Fruit fly (Drosophila melanogaster) whole organism, embryonic: ENCODE data around the gene CG13038.
A peak's percentile ranks its signal among the peaks of the same experiment; 100 is the strongest.

ENCODE experiments used
- BtbVII ChIP-seq: fragments of 200-800 bp; sonication (Bioruptor generic); optimal IDR thresholded peaks from 3 replicates; lab custom pipeline; 2017; ENCODE audit warnings: missing biosample characterization, mild to moderate bottlenecking, missing genetic modification characterization
- CG10979 ChIP-seq: fragments of 200-800 bp; sonication (Bioruptor generic); optimal IDR thresholded peaks from 2 replicates; lab custom pipeline; 2018; ENCODE audit warnings: missing biosample characterization, mild to moderate bottlenecking, missing genetic modification characterization, moderate library complexity
- CG14014 ChIP-seq: fragments of 200-800 bp; sonication (Bioruptor generic); IDR thresholded peaks from 2 replicates; pipeline ENCODE4 v1.3.6; 2022; ENCODE audit warnings: missing biosample characterization, missing genetic modification characterization
- CG14965 ChIP-seq: fragments of 200-800 bp; sonication (Bioruptor generic); optimal IDR thresholded peaks from 2 replicates; lab custom pipeline; 2016; ENCODE audit warnings: missing biosample characterization, missing genetic modification characterization, borderline replicate concordance
- CG15073 ChIP-seq: fragments of 200-800 bp; sonication (Bioruptor generic); optimal IDR thresholded peaks from 2 replicates; lab custom pipeline; 2016; ENCODE audit warnings: missing biosample characterization, missing genetic modification characterization
- CG15269 ChIP-seq: fragments of 200-800 bp; sonication (Bioruptor generic); optimal IDR thresholded peaks from 2 replicates; lab custom pipeline; 2018; ENCODE audit warnings: missing biosample characterization, mild to moderate bottlenecking, missing genetic modification characterization, moderate library complexity
- CG15601 ChIP-seq: fragments of 200-800 bp; sonication (Bioruptor generic); optimal IDR thresholded peaks from 3 replicates; lab custom pipeline; 2019; ENCODE audit warnings: missing biosample characterization, mild to moderate bottlenecking, missing genetic modification characterization, moderate library complexity
- CG17328 ChIP-seq: fragments of 200-800 bp; sonication (Bioruptor generic); IDR thresholded peaks from 2 replicates; pipeline ENCODE4 v1.3.6; 2022; ENCODE audit warnings: missing biosample characterization, missing genetic modification characterization
- CG17361 ChIP-seq: fragments of 200-800 bp; sonication (Bioruptor generic); IDR thresholded peaks from 3 replicates; pipeline ENCODE4 v1.3.6; 2022; ENCODE audit warnings: missing biosample characterization, missing genetic modification characterization
- CG18476 ChIP-seq: fragments of 200-800 bp; sonication (Bioruptor generic); optimal IDR thresholded peaks from 2 replicates; lab custom pipeline; 2016; ENCODE audit warnings: missing biosample characterization, mild to moderate bottlenecking, missing genetic modification characterization
- CG2889 ChIP-seq: fragments of 200-800 bp; sonication (Bioruptor generic); IDR thresholded peaks from 3 replicates; pipeline ENCODE4 v1.3.6; 2022; ENCODE audit warnings: missing biosample characterization, missing genetic modification characterization
- CG32532 ChIP-seq: fragments of 200-800 bp; sonication (Bioruptor generic); IDR thresholded peaks from 2 replicates; pipeline ENCODE4 v1.3.6; 2022; ENCODE audit warnings: missing biosample characterization, missing genetic modification characterization
- CG3281 ChIP-seq: fragments of 200-800 bp; sonication (Bioruptor generic); optimal IDR thresholded peaks from 3 replicates; lab custom pipeline; 2017; ENCODE audit warnings: missing biosample characterization, mild to moderate bottlenecking, missing genetic modification characterization
- CG3838 ChIP-seq: fragments of 200-800 bp; sonication (Bioruptor generic); optimal IDR thresholded peaks from 3 replicates; lab custom pipeline; 2016; ENCODE audit warnings: missing biosample characterization, missing genetic modification characterization
- CG43689 ChIP-seq: fragments of 200-800 bp; sonication (Bioruptor generic); IDR thresholded peaks from 2 replicates; pipeline ENCODE4 v1.3.6; 2022; ENCODE audit warnings: missing biosample characterization, missing genetic modification characterization
- CG5953 ChIP-seq: fragments of 200-800 bp; sonication (Bioruptor generic); IDR thresholded peaks from 2 replicates; pipeline ENCODE4 v1.3.6; 2022; ENCODE audit warnings: missing biosample characterization, missing genetic modification characterization
- CG6854 ChIP-seq: fragments of 200-800 bp; sonication (Bioruptor generic); optimal IDR thresholded peaks from 3 replicates; lab custom pipeline; 2017; ENCODE audit warnings: missing biosample characterization, mild to moderate bottlenecking, missing genetic modification characterization
- CG7271 ChIP-seq: fragments of 200-800 bp; sonication (Bioruptor generic); optimal IDR thresholded peaks from 2 replicates; lab custom pipeline; 2018; ENCODE audit warnings: missing biosample characterization, mild to moderate bottlenecking, missing genetic modification characterization, moderate library complexity
- CG7928 ChIP-seq: fragments of 200-800 bp; sonication (Bioruptor generic); optimal IDR thresholded peaks from 2 replicates; lab custom pipeline; 2017; ENCODE audit warnings: missing biosample characterization, mild to moderate bottlenecking, missing genetic modification characterization
- CG8765 ChIP-seq: fragments of 200-800 bp; sonication (Bioruptor generic); IDR thresholded peaks from 2 replicates; pipeline ENCODE4 v1.3.6; 2022; ENCODE audit warnings: missing biosample characterization, missing genetic modification characterization
- CG9817 ChIP-seq: fragments of 200-800 bp; sonication (Bioruptor generic); optimal IDR thresholded peaks from 2 replicates; lab custom pipeline; 2018; ENCODE audit warnings: missing biosample characterization, mild to moderate bottlenecking, missing genetic modification characterization, moderate library complexity
- Dbx ChIP-seq: fragments of 200-800 bp; sonication (Bioruptor generic); IDR thresholded peaks from 3 replicates; pipeline ENCODE4 v1.3.6; 2022; ENCODE audit warnings: missing biosample characterization, missing genetic modification characterization
- Drgx ChIP-seq: fragments of 200-800 bp; sonication (Bioruptor generic); IDR thresholded peaks from 2 replicates; pipeline ENCODE4 v1.3.6; 2022; ENCODE audit warnings: missing biosample characterization, missing genetic modification characterization
- H2.0 ChIP-seq: fragments of 200-800 bp; sonication (Bioruptor generic); IDR thresholded peaks from 2 replicates; pipeline ENCODE4 v1.3.6; 2022; ENCODE audit warnings: missing biosample characterization, missing genetic modification characterization
- Hey ChIP-seq: fragments of 200-800 bp; sonication (Bioruptor generic); optimal IDR thresholded peaks from 3 replicates; lab custom pipeline; 2018; ENCODE audit warnings: missing biosample characterization, mild to moderate bottlenecking, missing genetic modification characterization
- Lhr ChIP-seq: fragments of 200-800 bp; sonication (Bioruptor generic); optimal IDR thresholded peaks from 3 replicates; lab custom pipeline; 2017; ENCODE audit warnings: mild to moderate bottlenecking, missing biosample characterization, missing genetic modification reagents, missing genetic modification characterization
- Myb ChIP-seq: fragments of 200-800 bp; sonication (Bioruptor generic); optimal IDR thresholded peaks from 2 replicates; lab custom pipeline; 2016; ENCODE audit warnings: missing biosample characterization, missing genetic modification characterization
- TFAM ChIP-seq: fragments of 200-800 bp; sonication (Bioruptor generic); optimal IDR thresholded peaks from 2 replicates; lab custom pipeline; 2017; ENCODE audit warnings: missing biosample characterization, missing genetic modification characterization, inconsistent platforms
- Tbp ChIP-seq: fragments of >200 bp; optimal IDR thresholded peaks from 2 replicates; lab custom pipeline; 2018; ENCODE audit warnings: missing biosample characterization, missing genetic modification characterization
- dmrt11E ChIP-seq: fragments of 200-800 bp; sonication (Bioruptor generic); optimal IDR thresholded peaks from 3 replicates; lab custom pipeline; 2018; ENCODE audit warnings: missing biosample characterization, mild to moderate bottlenecking, missing genetic modification characterization, moderate library complexity
- en ChIP-seq: fragments of 200-800 bp; sonication (Bioruptor generic); optimal IDR thresholded peaks from 2 replicates; lab custom pipeline; 2016; ENCODE audit warnings: missing biosample characterization, missing genetic modification characterization
- fd96Cb ChIP-seq: fragments of 200-800 bp; sonication (Bioruptor generic); optimal IDR thresholded peaks from 2 replicates; lab custom pipeline; 2018; ENCODE audit warnings: missing biosample characterization, mild to moderate bottlenecking, missing genetic modification characterization, moderate library complexity
- gce ChIP-seq: fragments of 200-800 bp; sonication (Bioruptor generic); IDR thresholded peaks from 3 replicates; pipeline ENCODE4 v1.3.6; 2022; ENCODE audit warnings: missing biosample characterization, missing genetic modification characterization
- ham ChIP-seq: fragments of 200-800 bp; sonication (Bioruptor generic); IDR thresholded peaks from 2 replicates; pipeline ENCODE4 v1.3.6; 2022; ENCODE audit warnings: missing biosample characterization, missing genetic modification characterization
- ind ChIP-seq: fragments of 200-800 bp; sonication (Bioruptor generic); optimal IDR thresholded peaks from 3 replicates; lab custom pipeline; 2016; ENCODE audit warnings: missing biosample characterization, missing genetic modification characterization
- insv ChIP-seq, 2 experiments: fragments of 200-800 bp; sonication (Bioruptor generic); optimal IDR thresholded peaks; 3 replicates each; lab custom pipeline; 2016 to 2018; ENCODE audit warnings: missing biosample characterization in 2 of 2, missing genetic modification characterization in 2 of 2
- oc ChIP-seq: fragments of 200-800 bp; sonication (Bioruptor generic); optimal IDR thresholded peaks from 2 replicates; lab custom pipeline; 2018; ENCODE audit warnings: missing biosample characterization, mild to moderate bottlenecking, missing genetic modification characterization, moderate library complexity
- org-1 ChIP-seq: fragments of 200-800 bp; sonication (Bioruptor generic); optimal IDR thresholded peaks from 2 replicates; lab custom pipeline; 2017; ENCODE audit warnings: missing biosample characterization, missing genetic modification characterization
- pb ChIP-seq: fragments of 200-800 bp; sonication (Bioruptor generic); optimal IDR thresholded peaks from 3 replicates; lab custom pipeline; 2016; ENCODE audit warnings: missing biosample characterization, missing genetic modification characterization
- pros ChIP-seq: fragments of 200-800 bp; sonication (Bioruptor generic); optimal IDR thresholded peaks from 3 replicates; lab custom pipeline; 2019; ENCODE audit warnings: missing biosample characterization, mild to moderate bottlenecking, missing genetic modification characterization, moderate library complexity
- ranshi ChIP-seq: fragments of 200-800 bp; sonication (Bioruptor generic); IDR thresholded peaks from 2 replicates; pipeline ENCODE4 v1.3.6; 2022; ENCODE audit warnings: missing biosample characterization, missing genetic modification characterization
- row ChIP-seq: fragments of 200-800 bp; sonication (Bioruptor generic); IDR thresholded peaks from 3 replicates; pipeline ENCODE4 v1.3.6; 2022; ENCODE audit warnings: missing biosample characterization, missing genetic modification characterization
- salm ChIP-seq: fragments of 200-800 bp; sonication (Bioruptor generic); optimal IDR thresholded peaks from 2 replicates; lab custom pipeline; 2018; ENCODE audit warnings: missing biosample characterization, mild to moderate bottlenecking, missing genetic modification characterization
- sima ChIP-seq: fragments of 200-800 bp; sonication (Bioruptor generic); optimal IDR thresholded peaks from 2 replicates; lab custom pipeline; 2016; ENCODE audit warnings: missing biosample characterization, missing genetic modification characterization
- slou ChIP-seq: fragments of 200-800 bp; sonication (Bioruptor generic); optimal IDR thresholded peaks from 3 replicates; lab custom pipeline; 2016; ENCODE audit warnings: missing biosample characterization, missing genetic modification characterization
- so ChIP-seq: fragments of 200-800 bp; sonication (Bioruptor generic); IDR thresholded peaks from 3 replicates; pipeline ENCODE4 v1.3.6; 2022; ENCODE audit warnings: missing biosample characterization, missing genetic modification characterization
- tap ChIP-seq: fragments of 200-800 bp; optimal IDR thresholded peaks from 3 replicates; lab custom pipeline; 2019; ENCODE audit warnings: missing biosample characterization, mild to moderate bottlenecking, missing genetic modification characterization, moderate library complexity
- tin ChIP-seq: fragments of 200-800 bp; sonication (Bioruptor generic); optimal IDR thresholded peaks from 3 replicates; lab custom pipeline; 2016; ENCODE audit warnings: missing biosample characterization, missing genetic modification characterization
- toy ChIP-seq: fragments of 200-800 bp; sonication (Bioruptor generic); IDR thresholded peaks from 2 replicates; pipeline ENCODE4 v1.3.6; 2022; ENCODE audit warnings: missing biosample characterization, missing genetic modification characterization
- ttk ChIP-seq: fragments of 200-800 bp; sonication (Bioruptor generic); IDR thresholded peaks from 2 replicates; pipeline ENCODE4 v2.1.2; 2022; ENCODE audit warnings: missing biosample characterization, missing genetic modification characterization
- unc-4 ChIP-seq: fragments of 200-800 bp; sonication (Bioruptor generic); IDR thresholded peaks from 2 replicates; pipeline ENCODE4 v1.3.6; 2022; ENCODE audit warnings: missing biosample characterization, missing genetic modification characterization; ENCODE audit not compliant: partially characterized antibody
- wdn ChIP-seq: fragments of 200-800 bp; sonication (Bioruptor generic); IDR thresholded peaks from 2 replicates; pipeline ENCODE4 v1.3.6; 2022; ENCODE audit warnings: missing biosample characterization, missing genetic modification characterization

The CG13038 gene

DNA sequence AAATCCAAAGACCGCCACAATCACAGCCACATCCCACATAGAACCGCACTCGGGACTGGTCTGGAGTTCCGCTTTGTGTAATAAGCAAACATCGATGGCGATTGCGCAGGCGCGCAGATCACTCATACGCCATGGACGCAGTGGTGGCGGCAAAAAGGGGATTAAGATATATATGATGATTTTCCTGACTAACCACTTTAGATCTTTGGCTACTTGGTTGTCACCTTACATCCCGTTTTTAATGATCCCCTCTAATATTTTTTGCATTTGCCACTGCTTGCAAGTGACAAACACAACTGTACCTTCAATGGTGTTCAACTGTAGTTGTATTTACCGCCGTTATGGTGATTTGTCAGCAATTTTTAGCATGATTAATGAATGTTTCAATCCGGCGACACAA is 17.7 kb downstream of the CG13038 start (continued):
- TF ChIP-seq Myb (GFP tag; lab: Kevin White, UChicago) (peak; percentile 38), CG6854 (GFP tag; lab: Kevin White, UChicago) (no peak), CG2889 (GFP tag; lab: Robert Waterston, UW) (no peak), dmrt11E (no peak), en (GFP tag; lab: Kevin White, UChicago) (no peak), CG7928 (GFP tag; lab: Kevin White, UChicago) (no peak), ind (GFP tag; lab: Kevin White, UChicago) (no peak), CG32532 (GFP tag; lab: Robert Waterston, UW) (0 out of 2 replicates have a peak, but pooled peaks have one; percentile 6), pb (GFP tag; lab: Kevin White, UChicago) (no peak), CG15269 (tag; lab: Kevin White, UChicago) (peak; percentile 10), CG18476 (GFP tag; lab: Kevin White, UChicago) (no peak), CG15073 (no peak), Lhr (GFP tag; lab: Kevin White, UChicago) (no peak), tin (GFP tag; lab: Kevin White, UChicago) (no peak), row (GFP tag; lab: Robert Waterston, UW) (peak; percentile 40; the same call in 1 of the 3 replicates), salm (tag; lab: Kevin White, UChicago) (no peak), wdn (GFP tag; lab: Robert Waterston, UW) (peak; percentile 53; the same call in 1 of the 2 replicates), pros (GFP tag; lab: Kevin White, UChicago) (no peak), CG15601 (tag; lab: Kevin White, UChicago) (no peak), slou (GFP tag; lab: Kevin White, UChicago) (no peak), toy (GFP tag; lab: Robert Waterston, UW) (no peak), ranshi (GFP tag; lab: Robert Waterston, UW) (0 out of 2 replicates have a peak, but pooled peaks have one; percentile 29), tap (tag; lab: Kevin White, UChicago) (no peak), Tbp (no peak), CG10979 (no peak), H2.0 (GFP tag; lab: Robert Waterston, UW) (peak; percentile 49; the same call in 1 of the 2 replicates), CG17328 (GFP tag; lab: Robert Waterston, UW) (no peak), gce (GFP tag; lab: Robert Waterston, UW) (no peak), CG3838 (no peak), Dbx (GFP tag; lab: Robert Waterston, UW) (peak; percentile 64), insv (GFP tag; optimal IDR thresholded peaks at IDR 0.05; lab: Kevin White, UChicago) (no peak), BtbVII (GFP tag; lab: Kevin White, UChicago) (no peak), CG9817 (tag; lab: Kevin White, UChicago) (peak; percentile 63), TFAM (GFP tag; lab: Kevin White, UChicago) (no peak), CG14965 (GFP tag; lab: Kevin White, UChicago) (no peak), CG7271 (tag; lab: Kevin White, UChicago) (no peak), fd96Cb (no peak), CG43689 (GFP tag; lab: Robert Waterston, UW) (no peak), org-1 (peak; percentile 37), unc-4 (GFP tag; lab: Robert Waterston, UW) (no peak), ham (GFP tag; lab: Robert Waterston, UW) (no peak), so (GFP tag; lab: Robert Waterston, UW) (no peak), Drgx (peak; percentile 86), ttk (GFP tag; lab: Robert Waterston, UW) (no peak), CG8765 (GFP tag; lab: Robert Waterston, UW) (no peak), CG5953 (GFP tag; lab: Robert Waterston, UW) (no peak), CG3281 (GFP tag; lab: Kevin White, UChicago) (peak; percentile 27), oc (tag; lab: Kevin White, UChicago) (no peak), CG14014 (GFP tag; lab: Robert Waterston, UW) (peak; percentile 37; the same call in 1 of the 2 replicates), Hey (tag; lab: Kevin White, UChicago) (no peak), sima (GFP tag; lab: Kevin White, UChicago) (no peak), CG17361 (GFP tag; lab: Robert Waterston, UW) (no peak)
